Fruit fly (Drosophila melanogaster) whole organism, prepupa: ENCODE data around the gene CG34135.

Experiments
- CG11762 ChIP-seq: fragments of 200-800 bp; sonication (Bioruptor generic); optimal IDR thresholded peaks from 3 replicates; lab custom pipeline; 2016; ENCODE audit warnings: missing biosample characterization, missing genetic modification characterization; ENCODE audit not compliant: insufficient read depth
- CG6276 ChIP-seq: fragments of 200-800 bp; sonication (Bioruptor generic); optimal IDR thresholded peaks from 2 replicates; lab custom pipeline; 2017; ENCODE audit warnings: missing biosample characterization, mild to moderate bottlenecking, missing genetic modification characterization
- CG6854 ChIP-seq: fragments of 200-800 bp; sonication (Bioruptor generic); optimal IDR thresholded peaks from 2 replicates; lab custom pipeline; 2017; ENCODE audit warnings: missing biosample characterization, mild to moderate bottlenecking, missing genetic modification characterization
- CG8119 ChIP-seq: fragments of 200-800 bp; sonication (Bioruptor generic); IDR thresholded peaks from 3 replicates; pipeline ENCODE4 v1.3.6; 2022; ENCODE audit warnings: missing biosample characterization, missing genetic modification characterization
- Ets96B ChIP-seq: fragments of 200-800 bp; optimal IDR thresholded peaks from 2 replicates; lab custom pipeline; 2019; ENCODE audit warnings: missing biosample characterization, mild to moderate bottlenecking, missing genetic modification characterization, moderate library complexity
- Gug ChIP-seq: fragments of 200-800 bp; sonication (Bioruptor generic); IDR thresholded peaks from 2 replicates; pipeline ENCODE4 v1.3.6; 2022; ENCODE audit warnings: missing biosample characterization, missing genetic modification characterization
- Hr39 ChIP-seq: fragments of 200-800 bp; sonication (Bioruptor generic); optimal IDR thresholded peaks from 2 replicates; lab custom pipeline; 2016; ENCODE audit warnings: missing biosample characterization, missing genetic modification characterization
- Hr4 ChIP-seq: fragments of 200-800 bp; sonication (Bioruptor generic); optimal IDR thresholded peaks from 3 replicates; lab custom pipeline; 2016; ENCODE audit warnings: missing biosample characterization, missing genetic modification characterization
- Lpt ChIP-seq: fragments of 200-800 bp; sonication (Bioruptor generic); optimal IDR thresholded peaks from 3 replicates; lab custom pipeline; 2016; ENCODE audit warnings: missing biosample characterization, missing genetic modification characterization
- Sox102F ChIP-seq: fragments of 200-800 bp; sonication (Bioruptor generic); optimal IDR thresholded peaks from 2 replicates; lab custom pipeline; 2016; ENCODE audit warnings: missing biosample characterization, mild to moderate bottlenecking, missing genetic modification characterization
- Sox15 ChIP-seq: fragments of 200-800 bp; sonication (Bioruptor generic); optimal IDR thresholded peaks from 3 replicates; lab custom pipeline; 2016; ENCODE audit warnings: missing biosample characterization, missing genetic modification characterization
- esn ChIP-seq: fragments of 200-800 bp; sonication (Bioruptor generic); optimal IDR thresholded peaks from 2 replicates; lab custom pipeline; 2016; ENCODE audit warnings: missing biosample characterization, mild to moderate bottlenecking, missing genetic modification characterization, moderate library complexity
- fd85E ChIP-seq: fragments of 200-800 bp; sonication (Bioruptor generic); optimal IDR thresholded peaks from 3 replicates; lab custom pipeline; 2016; ENCODE audit warnings: missing biosample characterization, missing genetic modification characterization
- net ChIP-seq: fragments of 200-800 bp; sonication (Bioruptor generic); optimal IDR thresholded peaks from 3 replicates; lab custom pipeline; 2016; ENCODE audit warnings: missing biosample characterization, missing genetic modification characterization

DNA sequence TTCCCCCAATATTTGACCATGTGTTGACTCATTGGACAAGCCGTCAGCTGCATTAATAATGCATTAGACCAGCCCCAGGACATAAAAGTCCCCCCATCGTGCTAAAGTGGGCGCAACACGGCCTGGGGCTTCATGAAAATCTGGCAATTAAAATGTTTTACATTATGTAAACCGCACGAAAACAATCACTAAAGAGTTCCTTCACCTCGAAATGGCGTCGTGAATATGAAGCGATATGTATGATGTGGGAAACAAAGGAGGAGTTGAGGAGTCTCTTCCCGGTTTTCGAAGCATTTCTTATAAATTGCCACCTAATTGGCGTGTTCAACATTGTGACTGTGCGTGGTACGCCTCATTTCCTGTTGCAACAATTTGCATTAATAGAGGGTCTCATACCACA is 25.3 kb downstream of the CG34135 start:
- TF ChIP-seq Ets96B (tag; lab: Kevin White, UChicago) = no peak
- TF ChIP-seq CG8119 = no peak
- no peak for TF ChIP-seq Sox15 (GFP tag; lab: Kevin White, UChicago)
- TF ChIP-seq esn = no peak
- TF ChIP-seq Hr39 (GFP tag; lab: Kevin White, UChicago) = no peak
- no peak for TF ChIP-seq Sox102F (GFP tag; lab: Kevin White, UChicago)
- no peak for TF ChIP-seq CG11762 (GFP tag; lab: Kevin White, UChicago)
- TF ChIP-seq Lpt (GFP tag; lab: Kevin White, UChicago) = no peak
- TF ChIP-seq CG6276 = no peak
- TF ChIP-seq Gug (GFP tag; lab: Robert Waterston, UW) = no peak
- TF ChIP-seq CG6854 (GFP tag; lab: Kevin White, UChicago) = no peak
- TF ChIP-seq Hr4 (GFP tag; lab: Kevin White, UChicago) = no peak
- no peak for TF ChIP-seq net (GFP tag; lab: Kevin White, UChicago)
- TF ChIP-seq fd85E (GFP tag; lab: Kevin White, UChicago) = no peak
